Fruit fly (Drosophila melanogaster) ovary, adult (tissue): ENCODE measurements around the gene ND-PDSW.

ENCODE experiments used
- CG17801 ChIP-seq: fragments of 200-800 bp; optimal IDR thresholded peaks from 2 replicates; lab custom pipeline; 2019; ENCODE audit warnings: missing biosample characterization, mild to moderate bottlenecking, missing genetic modification characterization, moderate library complexity; ENCODE audit not compliant: partially characterized antibody

Gene ND-PDSW

DNA sequence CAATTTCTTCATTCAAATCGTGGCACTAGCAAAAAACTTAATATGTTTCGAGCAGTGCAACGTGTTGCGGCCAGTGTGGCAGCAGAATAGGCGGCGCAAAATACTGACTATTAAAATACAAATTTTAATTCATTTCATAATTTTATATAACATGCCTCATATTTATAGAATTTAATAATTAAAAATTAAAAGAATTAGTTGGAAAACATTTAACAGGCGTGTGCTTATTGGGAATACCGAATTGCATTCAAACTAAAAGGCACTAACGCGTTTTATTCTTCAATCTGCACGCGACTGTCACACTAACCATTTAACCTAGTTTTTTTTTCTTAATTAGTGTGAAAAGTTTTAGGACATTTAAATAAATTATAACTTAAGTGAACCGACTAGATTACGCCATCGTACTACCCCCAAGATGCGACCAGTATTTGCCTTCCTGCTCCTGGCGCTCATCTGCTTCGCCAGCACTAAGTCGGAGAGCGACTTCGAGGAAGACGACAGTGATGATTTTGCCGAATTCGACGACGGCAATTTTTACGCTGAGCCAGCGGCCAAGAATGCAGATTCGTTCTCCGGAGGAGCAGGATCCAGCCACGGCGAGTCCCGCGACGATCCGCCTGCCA is 48.7 kb downstream of the ND-PDSW start, which contains the start of the genes LeuRS and CG17593:
TSS of gene LeuRS (minus strand) at position 88 of the 623 bp plus-strand sequence.
TSS of gene CG17593 (plus strand) at position 304 of the 623 bp plus-strand sequence.
- no peak for TF ChIP-seq CG17801
